Worm (Caenorhabditis elegans) whole organism, young adult: Measurements from ENCODE around the gene C24H11.1.

Experiments
- F55B11.4 ChIP-seq: sonication (generic microtip); optimal IDR thresholded peaks from 2 replicates; lab custom pipeline; 2016; ENCODE audit warnings: missing compliant biosample characterization, missing genetic modification characterization, borderline replicate concordance; ENCODE audit not compliant: insufficient read depth
- K11D2.4 ChIP-seq: fragments of 200-800 bp; sonication (Bioruptor generic); IDR thresholded peaks from 2 replicates; pipeline ENCODE4 v1.3.6; 2022; ENCODE audit warnings: missing genetic modification reagents, missing genetic modification characterization, missing compliant biosample characterization
- attf-5 ChIP-seq: fragments of 200-800 bp; sonication (Bioruptor generic); optimal IDR thresholded peaks from 2 replicates; lab custom pipeline; 2018; ENCODE audit warnings: mild to moderate bottlenecking, missing genetic modification characterization, missing compliant biosample characterization
- ceh-58 ChIP-seq: fragments of 200-800 bp; sonication (Bioruptor generic); IDR thresholded peaks from 2 replicates; pipeline ENCODE4 v1.3.6; 2022; ENCODE audit warnings: missing genetic modification characterization, missing compliant biosample characterization
- die-1 ChIP-seq: sonication (generic microtip); optimal IDR thresholded peaks from 2 replicates; lab custom pipeline; 2016; ENCODE audit warnings: missing genotype, mild to moderate bottlenecking, missing genetic modification characterization, missing compliant biosample characterization
- madf-10 ChIP-seq: sonication (generic microtip); optimal IDR thresholded peaks from 2 replicates; lab custom pipeline; 2016; ENCODE audit warnings: mild to moderate bottlenecking, missing genetic modification characterization, missing compliant biosample characterization
- mcd-1 ChIP-seq: fragments of 200-800 bp; sonication (Bioruptor generic); IDR thresholded peaks from 2 replicates; pipeline ENCODE4 v1.3.6; 2022; ENCODE audit warnings: missing genetic modification reagents, missing genetic modification characterization, missing compliant biosample characterization
- unc-62 ChIP-seq: fragments of 150-350 bp; optimal IDR thresholded peaks from 2 replicates; lab custom pipeline; 2014; ENCODE audit warnings: missing biosample characterization, missing genetic modification reagents, missing genetic modification characterization

- no peak for TF ChIP-seq mcd-1 (GFP tag; lab: Robert Waterston, UW)
- TF ChIP-seq K11D2.4 (GFP tag; lab: Robert Waterston, UW) = no peak
- TF ChIP-seq attf-5 (GFP tag; lab: Kevin White, UChicago) = no peak
- TF ChIP-seq ceh-58 = no peak
- no peak for TF ChIP-seq die-1 (tag; lab: Kevin White, UChicago)
- TF ChIP-seq madf-10 (tag; lab: Kevin White, UChicago) = no peak
- no peak for TF ChIP-seq F55B11.4
- no peak for TF ChIP-seq unc-62 (GFP tag; lab: Kevin White, UChicago)
Observed at ce11 chrIII:11806695-11807094, 19.2 kb downstream of the C24H11.1 start, which contains the start of gene C18D11.7.
